Worm (Caenorhabditis elegans) whole organism, L2 larva: ENCODE data around the gene H35B03.2.
A peak's percentile ranks its signal among the peaks of the same experiment; 100 is the strongest.

ENCODE experiments used
- C34F6.9 ChIP-seq: fragments of 150-350 bp; optimal IDR thresholded peaks from 2 replicates; lab custom pipeline; 2014; ENCODE audit warnings: missing biosample characterization, missing genetic modification characterization
- R02D3.7 ChIP-seq: fragments of 150-350 bp; optimal IDR thresholded peaks from 2 replicates; lab custom pipeline; 2014; ENCODE audit warnings: missing biosample characterization, missing genetic modification characterization
- Y55F3AM.14 ChIP-seq: fragments of 200-800 bp; sonication (Bioruptor generic); optimal IDR thresholded peaks from 2 replicates; lab custom pipeline; 2018; ENCODE audit warnings: mild to moderate bottlenecking, missing genetic modification characterization, missing compliant biosample characterization
- ZK546.5 ChIP-seq: sonication (generic microtip); optimal IDR thresholded peaks from 2 replicates; lab custom pipeline; 2017; ENCODE audit warnings: missing biosample characterization, missing genetic modification characterization
- alr-1 ChIP-seq: fragments of 150-350 bp; optimal IDR thresholded peaks from 2 replicates; lab custom pipeline; 2014; ENCODE audit warnings: missing biosample characterization, missing genetic modification characterization
- ama-1 ChIP-seq: fragments of 150-350 bp; optimal IDR thresholded peaks from 2 replicates; lab custom pipeline; 2018; ENCODE audit warnings: inconsistent platforms
- ceh-16 ChIP-seq: fragments of 150-350 bp; optimal IDR thresholded peaks from 2 replicates; lab custom pipeline; 2014; ENCODE audit warnings: missing biosample characterization, missing genetic modification characterization
- ceh-82 ChIP-seq: fragments of 150-350 bp; optimal IDR thresholded peaks from 2 replicates; lab custom pipeline; 2014; ENCODE audit warnings: missing biosample characterization, missing genetic modification characterization
- dmd-4 ChIP-seq: sonication (generic microtip); optimal IDR thresholded peaks from 2 replicates; lab custom pipeline; 2017; ENCODE audit warnings: missing biosample characterization, missing genetic modification characterization
- egl-27 ChIP-seq: sonication (generic microtip); optimal IDR thresholded peaks from 3 replicates; lab custom pipeline; 2017; ENCODE audit warnings: missing biosample characterization, missing genetic modification reagents, missing genetic modification characterization
- elt-1 ChIP-seq: fragments of 150-350 bp; optimal IDR thresholded peaks from 2 replicates; lab custom pipeline; 2014; ENCODE audit warnings: missing biosample characterization, missing genetic modification characterization
- elt-3 ChIP-seq: sonication (generic microtip); optimal IDR thresholded peaks from 2 replicates; lab custom pipeline; 2017; ENCODE audit warnings: missing biosample characterization, missing genetic modification characterization
- fos-1 ChIP-seq: fragments of 150-350 bp; optimal IDR thresholded peaks from 2 replicates; lab custom pipeline; 2014; ENCODE audit warnings: missing biosample characterization, missing genetic modification characterization
- gmeb-1 ChIP-seq: fragments of 150-350 bp; optimal IDR thresholded peaks from 2 replicates; lab custom pipeline; 2014; ENCODE audit warnings: missing biosample characterization, missing genetic modification characterization
- lin-11 ChIP-seq: fragments of 150-350 bp; sonication (generic microtip); optimal IDR thresholded peaks from 2 replicates; lab custom pipeline; 2014; ENCODE audit warnings: missing biosample characterization, missing genetic modification characterization, inconsistent platforms, mixed read lengths
- lin-13 ChIP-seq: fragments of 150-350 bp; optimal IDR thresholded peaks from 2 replicates; lab custom pipeline; 2014; ENCODE audit warnings: missing biosample characterization, missing genetic modification reagents, missing genetic modification characterization
- mab-5 ChIP-seq: fragments of 150-350 bp; optimal IDR thresholded peaks from 2 replicates; lab custom pipeline; 2014; ENCODE audit warnings: missing biosample characterization, missing genetic modification characterization
- mbf-1 ChIP-seq: sonication (generic microtip); optimal IDR thresholded peaks from 2 replicates; lab custom pipeline; 2017; ENCODE audit warnings: missing biosample characterization, missing genetic modification characterization
- mdl-1 ChIP-seq, 2 experiments: fragments of 150-350 bp in 1 of 2; sonication (generic microtip) in 1 of 2; optimal IDR thresholded peaks; 2 replicates each; lab custom pipeline; 2017; ENCODE audit warnings: missing biosample characterization in 2 of 2, missing genetic modification characterization in 2 of 2
- nhr-11 ChIP-seq: fragments of 150-350 bp; optimal IDR thresholded peaks from 2 replicates; lab custom pipeline; 2014; ENCODE audit warnings: missing biosample characterization, missing genetic modification characterization
- nhr-129 ChIP-seq: fragments of 150-350 bp; optimal IDR thresholded peaks from 2 replicates; lab custom pipeline; 2014; ENCODE audit warnings: missing biosample characterization, missing genetic modification characterization
- nhr-21 ChIP-seq: fragments of 150-350 bp; optimal IDR thresholded peaks from 2 replicates; lab custom pipeline; 2014; ENCODE audit warnings: missing biosample characterization, missing genetic modification characterization
- nhr-23 ChIP-seq: fragments of 150-350 bp; optimal IDR thresholded peaks from 2 replicates; lab custom pipeline; 2014; ENCODE audit warnings: missing biosample characterization, missing genetic modification reagents, missing genetic modification characterization
- nhr-237 ChIP-seq: fragments of 150-350 bp; optimal IDR thresholded peaks from 2 replicates; lab custom pipeline; 2014; ENCODE audit warnings: missing biosample characterization, missing genetic modification characterization
- nhr-25 ChIP-seq: fragments of 150-350 bp; sonication (generic microtip); optimal IDR thresholded peaks from 3 replicates; lab custom pipeline; 2014; ENCODE audit warnings: missing biosample characterization, missing genetic modification characterization
- nhr-6 ChIP-seq: fragments of 150-350 bp; optimal IDR thresholded peaks from 2 replicates; lab custom pipeline; 2014; ENCODE audit warnings: missing biosample characterization, missing genetic modification characterization
- sem-4 ChIP-seq: fragments of 150-350 bp; optimal IDR thresholded peaks from 2 replicates; lab custom pipeline; 2014; ENCODE audit warnings: missing biosample characterization, missing genetic modification reagents, missing genetic modification characterization
- skn-1 ChIP-seq: sonication (generic microtip); optimal IDR thresholded peaks from 2 replicates; lab custom pipeline; 2017; ENCODE audit warnings: missing biosample characterization, missing genetic modification characterization
- sma-9 ChIP-seq, 2 experiments: fragments of 150-350 bp in 1 of 2; sonication (generic microtip) in 1 of 2; optimal IDR thresholded peaks; 2 replicates each; lab custom pipeline; 2014 to 2016; ENCODE audit warnings: missing genetic modification characterization in 2 of 2, mild to moderate bottlenecking in 1 of 2, missing biosample characterization in 1 of 2, missing compliant biosample characterization in 1 of 2, missing genetic modification reagents in 1 of 2, moderate library complexity in 1 of 2
- unc-39 ChIP-seq: fragments of 150-350 bp; optimal IDR thresholded peaks from 2 replicates; lab custom pipeline; 2014; ENCODE audit warnings: missing biosample characterization, missing genetic modification characterization
- unc-62 ChIP-seq: fragments of 150-350 bp; optimal IDR thresholded peaks from 2 replicates; lab custom pipeline; 2014; ENCODE audit warnings: missing biosample characterization, missing genetic modification reagents, missing genetic modification characterization
- zag-1 ChIP-seq: fragments of 150-350 bp; optimal IDR thresholded peaks from 2 replicates; lab custom pipeline; 2014; ENCODE audit warnings: missing biosample characterization, missing genetic modification characterization
- ztf-1 ChIP-seq: fragments of 200-800 bp; sonication (Bioruptor generic); conservative IDR thresholded peaks from 2 replicates; pipeline ENCODE4 v1.3.6; 2022; ENCODE audit warnings: missing genetic modification characterization, missing compliant biosample characterization
- ztf-4 ChIP-seq: fragments of 150-350 bp; optimal IDR thresholded peaks from 2 replicates; lab custom pipeline; 2014; ENCODE audit warnings: missing biosample characterization, missing genetic modification characterization

H35B03.2 gene

DNA sequence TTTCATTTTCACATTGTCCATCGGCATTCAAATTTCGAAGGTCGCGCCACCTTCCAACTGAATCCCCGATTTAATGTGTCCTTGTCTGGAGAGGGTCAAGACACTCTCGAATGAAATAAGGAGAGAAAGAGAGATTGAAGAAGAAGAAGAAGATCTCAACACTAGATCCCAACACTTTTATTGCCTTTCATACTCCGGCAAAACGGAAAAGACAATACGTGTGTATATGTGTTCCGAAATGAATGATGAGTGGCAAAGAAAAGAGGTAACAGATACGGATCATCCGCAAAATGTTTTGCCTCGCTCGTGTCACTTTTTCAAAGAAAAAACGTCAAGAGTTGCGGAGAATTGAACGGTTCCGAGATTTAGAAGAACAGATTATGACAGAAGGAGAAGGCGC lies 31.1 kb downstream of the H35B03.2 start:
- TF ChIP-seq sma-9 (GFP tag; optimal IDR thresholded peaks at IDR 0.05; lab: Kevin White, UChicago) (no peak), sma-9 (tag; optimal IDR thresholded peaks at IDR 0.05; lab: Kevin White, UChicago) (no peak), unc-39 (tag; lab: Kevin White, UChicago) (no peak), nhr-25 (tag; lab: Kevin White, UChicago) (peak; percentile 47)

DNA sequence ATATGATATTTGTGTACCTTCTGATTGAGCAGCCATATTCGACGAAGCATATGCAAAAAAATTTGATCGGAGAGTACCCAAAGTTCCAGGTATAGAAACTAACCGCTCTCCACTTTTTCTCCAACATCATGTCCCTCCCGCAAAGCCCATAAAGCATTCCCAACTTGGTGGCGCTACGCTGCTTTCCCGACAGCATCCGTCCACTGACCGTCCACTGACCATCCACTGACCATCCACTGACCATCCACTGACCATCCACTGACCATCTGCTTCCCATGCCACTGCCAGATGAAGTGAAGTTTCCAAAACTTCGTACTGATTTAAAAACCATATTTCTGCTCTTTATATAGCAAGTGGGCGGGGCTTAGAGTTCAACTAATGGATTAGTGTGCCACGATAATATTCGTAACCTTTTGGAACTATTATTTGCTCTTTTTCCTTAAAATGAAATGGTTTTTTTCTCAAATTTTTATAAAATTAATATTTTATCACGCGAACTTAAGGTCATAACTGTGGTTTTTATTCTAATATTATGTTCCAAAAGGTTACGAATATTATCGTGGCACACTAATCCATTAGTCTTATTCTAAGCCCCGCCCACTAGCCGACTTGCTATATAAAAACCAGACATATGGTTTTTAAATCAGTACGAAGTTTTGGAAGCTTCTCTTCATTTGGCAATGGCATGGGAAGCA lies 40.9 kb downstream of the H35B03.2 start, which contains the start of gene C55C3.8:
TSS of gene C55C3.8 (plus strand) at position 645 of the 695 bp plus-strand sequence.
- TF ChIP-seq nhr-129 (tag; lab: Kevin White, UChicago): no peak
- no peak for TF ChIP-seq skn-1 (tag; lab: Kevin White, UChicago)
- no peak for TF ChIP-seq ztf-4 (tag; lab: Kevin White, UChicago)
- TF ChIP-seq nhr-23 (tag; lab: Kevin White, UChicago): no peak
- TF ChIP-seq lin-11 (tag; lab: Kevin White, UChicago): no peak
- no peak for TF ChIP-seq fos-1 (tag; lab: Kevin White, UChicago)
- TF ChIP-seq elt-3 (tag; lab: Kevin White, UChicago): no peak
- no peak for TF ChIP-seq ceh-82 (tag; lab: Kevin White, UChicago)
- TF ChIP-seq mdl-1 (tag; optimal IDR thresholded peaks at IDR 0.05; lab: Kevin White, UChicago): no peak
- no peak for TF ChIP-seq sma-9 (GFP tag; optimal IDR thresholded peaks at IDR 0.05; lab: Kevin White, UChicago)
- TF ChIP-seq sma-9 (tag; optimal IDR thresholded peaks at IDR 0.05; lab: Kevin White, UChicago): no peak
- TF ChIP-seq unc-62 (GFP tag; lab: Kevin White, UChicago): no peak
- no peak for TF ChIP-seq dmd-4 (tag; lab: Kevin White, UChicago)

DNA sequence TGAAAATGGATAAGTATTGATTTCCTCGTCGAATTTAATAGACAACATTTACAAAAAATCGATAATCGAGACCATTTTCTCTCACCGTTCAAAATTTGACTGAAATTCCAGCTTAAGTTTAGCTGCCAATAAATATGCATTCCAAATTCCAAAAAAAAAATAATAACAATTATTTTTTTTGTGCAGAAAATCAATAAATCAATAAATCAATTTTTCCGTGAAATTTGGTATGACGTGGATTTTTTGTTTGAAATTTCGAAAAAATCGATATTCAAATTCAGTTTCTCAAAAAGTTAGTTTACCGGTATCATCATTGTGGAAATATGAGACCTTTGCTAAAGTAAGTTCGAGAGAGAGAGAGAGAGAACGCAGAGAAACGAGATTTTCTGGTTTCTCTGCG lies 46.5 kb downstream of the H35B03.2 start, which contains the start of gene C55C3.3:
TSS of gene C55C3.3 (plus strand) at position 274 of the 400 bp plus-strand sequence.
- TF ChIP-seq nhr-6 (tag; lab: Kevin White, UChicago): no peak
- TF ChIP-seq mab-5 (tag; lab: Kevin White, UChicago): no peak
- TF ChIP-seq ZK546.5: no peak
- no peak for TF ChIP-seq mdl-1 (tag; optimal IDR thresholded peaks at IDR 0.05; lab: Kevin White, UChicago)
- no peak for TF ChIP-seq zag-1 (tag; lab: Kevin White, UChicago)
- no peak for TF ChIP-seq fos-1 (tag; lab: Kevin White, UChicago)
- TF ChIP-seq nhr-237 (tag; lab: Kevin White, UChicago): no peak
- TF ChIP-seq ceh-16: no peak
- no peak for TF ChIP-seq nhr-11 (tag; lab: Kevin White, UChicago)
- TF ChIP-seq elt-1: no peak
- no peak for TF ChIP-seq lin-13 (GFP tag; lab: Kevin White, UChicago)
- no peak for TF ChIP-seq sma-9 (GFP tag; optimal IDR thresholded peaks at IDR 0.05; lab: Kevin White, UChicago)
- TF ChIP-seq sma-9 (tag; optimal IDR thresholded peaks at IDR 0.05; lab: Kevin White, UChicago): no peak
- no peak for TF ChIP-seq unc-62 (GFP tag; lab: Kevin White, UChicago)
- TF ChIP-seq Y55F3AM.14 (GFP tag; lab: Kevin White, UChicago): no peak
- no peak for TF ChIP-seq nhr-21 (tag; lab: Kevin White, UChicago)
- TF ChIP-seq alr-1 (tag; lab: Kevin White, UChicago): no peak
- no peak for TF ChIP-seq sem-4
- no peak for TF ChIP-seq gmeb-1 (tag; lab: Kevin White, UChicago)

DNA sequence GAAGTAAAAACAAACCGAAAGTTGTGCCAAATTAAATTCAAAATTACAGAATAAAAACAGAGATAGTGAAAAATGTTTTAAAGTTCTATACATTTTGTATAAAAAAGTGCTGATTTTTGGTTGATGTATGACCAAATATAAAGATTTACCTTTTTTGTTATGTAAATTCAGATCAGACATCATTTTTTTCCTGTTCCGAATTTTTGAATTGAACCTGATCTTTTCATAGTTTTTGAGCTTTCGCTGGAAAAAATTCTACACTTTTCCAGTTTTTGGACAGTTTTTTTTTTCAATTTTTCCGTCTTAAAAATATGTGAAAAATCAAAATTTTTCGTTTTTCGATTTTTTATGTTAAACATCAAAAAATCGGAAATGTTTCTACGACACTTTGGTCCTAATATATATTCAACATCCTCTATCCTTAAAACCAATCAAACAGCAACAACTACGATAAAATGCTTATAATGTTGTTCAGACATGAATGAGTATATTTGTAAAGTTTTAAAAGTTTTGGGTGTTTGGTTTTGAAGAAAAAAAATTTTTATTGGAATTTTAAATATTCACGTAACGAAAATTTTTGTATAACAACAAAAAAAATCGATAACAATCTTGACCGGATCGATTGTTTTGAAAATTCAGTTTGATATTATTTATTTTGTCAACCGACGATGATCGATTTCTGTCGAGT lies 48.8 kb downstream of the H35B03.2 start, which contains the start of the genes C55C3.7 and C55C3.6:
TSS of gene C55C3.7 (minus strand) at position 101 of the 688 bp plus-strand sequence.
TSS of gene C55C3.6 (plus strand) at position 638 of the 688 bp plus-strand sequence.
- TF ChIP-seq sma-9 (GFP tag; optimal IDR thresholded peaks at IDR 0.05; lab: Kevin White, UChicago) (no peak), sma-9 (tag; optimal IDR thresholded peaks at IDR 0.05; lab: Kevin White, UChicago) (no peak), R02D3.7 (tag; lab: Kevin White, UChicago) (no peak), Y55F3AM.14 (GFP tag; lab: Kevin White, UChicago) (no peak), mab-5 (tag; lab: Kevin White, UChicago) (no peak), nhr-21 (tag; lab: Kevin White, UChicago) (no peak), ceh-82 (tag; lab: Kevin White, UChicago) (no peak), elt-3 (tag; lab: Kevin White, UChicago) (no peak), skn-1 (tag; lab: Kevin White, UChicago) (no peak), ZK546.5 (no peak), nhr-237 (tag; lab: Kevin White, UChicago) (no peak), gmeb-1 (tag; lab: Kevin White, UChicago) (no peak), mbf-1 (tag; lab: Kevin White, UChicago) (no peak), nhr-129 (tag; lab: Kevin White, UChicago) (no peak), ama-1 (no peak), nhr-6 (tag; lab: Kevin White, UChicago) (no peak), ztf-1 (GFP tag; lab: Robert Waterston, UW) (no peak), C34F6.9 (no peak), egl-27 (tag; lab: Kevin White, UChicago) (no peak)
